Worm (Caenorhabditis elegans): ENCODE measurements around the gene C05D12.1.

C05D12.1 gene

ce11 chrII:11417999-11418398, 2.4 kb upstream of the C05D12.1 start, which contains the start of gene C05D12.2:
Gene C05D12.2 (plus strand): TSS chrII:11418299.
- TF ChIP-seq ama-1 (optimal IDR thresholded peaks at IDR 0.05) (no peak), hmg-4 (GFP tag; optimal IDR thresholded peaks at IDR 0.05) (no peak)

DNA sequence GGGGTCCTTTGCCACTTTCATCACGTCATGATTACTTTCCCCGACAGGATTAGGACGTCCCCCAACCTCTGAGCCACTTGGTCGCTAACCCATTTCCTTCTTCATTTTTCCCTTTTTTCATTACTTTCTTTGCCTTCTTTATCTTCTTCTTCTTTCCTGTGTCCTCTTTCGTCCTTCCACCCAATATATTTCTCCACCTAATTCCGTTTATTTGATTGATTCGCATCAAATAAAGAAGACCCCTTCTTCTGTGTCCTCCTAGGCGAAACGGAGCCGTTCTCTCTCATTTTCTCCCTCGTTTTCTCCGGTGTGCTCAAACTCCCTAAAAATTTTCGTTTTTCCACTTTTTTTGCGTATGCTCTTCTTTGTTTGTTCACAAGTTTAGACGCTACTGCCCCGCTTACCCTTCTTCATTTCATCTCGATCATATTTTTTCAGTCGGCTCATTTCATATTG, 5.9 kb downstream of the C05D12.1 start, which contains the start of gene C05D12.7:
Gene C05D12.7, plus strand, starts transcription at position 406 of the 456 bp plus-strand sequence.
- TF ChIP-seq ama-1 (optimal IDR thresholded peaks at IDR 0.05) (no peak), tbx-11 (GFP tag; IDR thresholded peaks at IDR 0.05) (no peak), pes-1 (GFP tag; IDR thresholded peaks at IDR 0.05) (no peak), hmg-4 (GFP tag; optimal IDR thresholded peaks at IDR 0.05) (no peak), hnd-1 (tag; optimal IDR thresholded peaks at IDR 0.05) (no peak)

DNA sequence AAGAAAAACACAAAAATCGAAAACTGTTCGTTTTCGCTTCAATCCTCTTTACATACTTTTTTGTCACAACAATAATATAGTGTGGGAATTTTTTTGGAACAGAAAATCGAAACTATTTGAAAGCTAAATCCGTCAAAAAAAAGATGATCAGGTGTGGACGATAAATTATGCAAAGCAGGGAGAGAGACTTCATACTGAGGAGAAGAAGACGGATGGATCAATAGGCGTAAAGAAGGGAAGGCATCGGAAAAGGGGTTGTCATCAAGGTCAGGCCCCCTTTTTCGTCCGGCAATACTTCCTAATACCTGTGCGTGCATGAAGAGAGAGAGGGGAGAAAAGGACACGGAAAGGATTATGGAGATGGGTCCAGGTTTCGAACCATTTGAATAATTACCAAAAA, 15.2 kb downstream of the C05D12.1 start:
- TF ChIP-seq aly-1 (tag; optimal IDR thresholded peaks at IDR 0.05), result no peak
- no peak for TF ChIP-seq pes-1 (GFP tag; IDR thresholded peaks at IDR 0.05)
- no peak for TF ChIP-seq tbx-11 (GFP tag; IDR thresholded peaks at IDR 0.05)
- no peak for TF ChIP-seq hmbx-1 (tag; optimal IDR thresholded peaks at IDR 0.05)
- no peak for TF ChIP-seq ets-7 (tag; optimal IDR thresholded peaks at IDR 0.05)
- no peak for TF ChIP-seq tbx-37 (GFP tag; conservative IDR thresholded peaks at IDR 0.05)
- TF ChIP-seq ceh-13 (GFP tag; optimal IDR thresholded peaks at IDR 0.05), result no peak
- TF ChIP-seq flt-1 (GFP tag; IDR thresholded peaks at IDR 0.05), result no peak
- no peak for TF ChIP-seq ceh-36 (tag; optimal IDR thresholded peaks at IDR 0.05)
- no peak for TF ChIP-seq hmg-4 (GFP tag; optimal IDR thresholded peaks at IDR 0.05)
- no peak for TF ChIP-seq ama-1 (optimal IDR thresholded peaks at IDR 0.05)

- TF ChIP-seq ceh-36 (tag; optimal IDR thresholded peaks at IDR 0.05), result peak; percentile 10
- TF ChIP-seq flt-1 (GFP tag; IDR thresholded peaks at IDR 0.05), result no peak
These were observed 16.8 kb downstream of the C05D12.1 start for ce11 chrII:11398787-11399186.

ce11 chrII:11396217-11396616, 19.4 kb downstream of the C05D12.1 start:
- TF ChIP-seq tbx-37 (GFP tag; conservative IDR thresholded peaks at IDR 0.05), result no peak
- peak; percentile 9 for TF ChIP-seq aly-1 (tag; optimal IDR thresholded peaks at IDR 0.05)

ce11 chrII:11393787-11394186, 21.8 kb downstream of the C05D12.1 start:
- no peak for TF ChIP-seq ceh-13 (GFP tag; optimal IDR thresholded peaks at IDR 0.05)
- no peak for TF ChIP-seq ceh-36 (tag; optimal IDR thresholded peaks at IDR 0.05)
- TF ChIP-seq ets-7 (tag; optimal IDR thresholded peaks at IDR 0.05), result no peak
- TF ChIP-seq hnd-1 (tag; optimal IDR thresholded peaks at IDR 0.05), result no peak
- no peak for TF ChIP-seq hmbx-1 (tag; optimal IDR thresholded peaks at IDR 0.05)
- TF ChIP-seq tra-4 (tag; optimal IDR thresholded peaks at IDR 0.05), result no peak
- TF ChIP-seq flt-1 (GFP tag; IDR thresholded peaks at IDR 0.05), result no peak
- TF ChIP-seq ama-1 (optimal IDR thresholded peaks at IDR 0.05), result no peak
- TF ChIP-seq tbx-37 (GFP tag; conservative IDR thresholded peaks at IDR 0.05), result no peak

ce11 chrII:11392390-11392789, 23.2 kb downstream of the C05D12.1 start:
- TF ChIP-seq ama-1 (optimal IDR thresholded peaks at IDR 0.05) (no peak), pes-1 (GFP tag; IDR thresholded peaks at IDR 0.05) (no peak), flt-1 (GFP tag; IDR thresholded peaks at IDR 0.05) (no peak), F13C5.2 (tag; optimal IDR thresholded peaks at IDR 0.05) (no peak), ceh-13 (GFP tag; optimal IDR thresholded peaks at IDR 0.05) (no peak), tbx-37 (GFP tag; conservative IDR thresholded peaks at IDR 0.05) (no peak), aly-1 (tag; optimal IDR thresholded peaks at IDR 0.05) (no peak), hnd-1 (tag; optimal IDR thresholded peaks at IDR 0.05) (no peak)

- no peak for TF ChIP-seq ceh-13 (GFP tag; optimal IDR thresholded peaks at IDR 0.05)
- TF ChIP-seq hnd-1 (tag; optimal IDR thresholded peaks at IDR 0.05), result no peak
- no peak for TF ChIP-seq flt-1 (GFP tag; IDR thresholded peaks at IDR 0.05)
- TF ChIP-seq F13C5.2 (tag; optimal IDR thresholded peaks at IDR 0.05), result no peak
- TF ChIP-seq tbx-11 (GFP tag; IDR thresholded peaks at IDR 0.05), result no peak
- TF ChIP-seq ets-7 (tag; optimal IDR thresholded peaks at IDR 0.05), result no peak
- TF ChIP-seq pes-1 (GFP tag; IDR thresholded peaks at IDR 0.05), result no peak
- TF ChIP-seq aly-1 (tag; optimal IDR thresholded peaks at IDR 0.05), result no peak
- TF ChIP-seq scrt-1 (GFP tag; IDR thresholded peaks at IDR 0.05), result no peak
- TF ChIP-seq B0310.2 (tag; optimal IDR thresholded peaks at IDR 0.05), result no peak
- TF ChIP-seq ama-1 (optimal IDR thresholded peaks at IDR 0.05), result no peak
- TF ChIP-seq tbx-37 (GFP tag; conservative IDR thresholded peaks at IDR 0.05), result no peak
- no peak for TF ChIP-seq ceh-36 (tag; optimal IDR thresholded peaks at IDR 0.05)
- no peak for TF ChIP-seq sea-1 (GFP tag; conservative IDR thresholded peaks at IDR 0.05)
- no peak for TF ChIP-seq tra-4 (tag; optimal IDR thresholded peaks at IDR 0.05)
- TF ChIP-seq hmbx-1 (tag; optimal IDR thresholded peaks at IDR 0.05), result no peak
- TF ChIP-seq hmg-4 (GFP tag; optimal IDR thresholded peaks at IDR 0.05), result no peak
These were observed 24.7 kb downstream of the C05D12.1 start, which contains the start of gene shn-1 for ce11 chrII:11390865-11391264. Gene shn-1 (minus strand): TSS chrII:11390965.

- no peak for TF ChIP-seq B0310.2 (tag; optimal IDR thresholded peaks at IDR 0.05)
- TF ChIP-seq ama-1 (optimal IDR thresholded peaks at IDR 0.05), result no peak
- no peak for TF ChIP-seq sea-1 (GFP tag; conservative IDR thresholded peaks at IDR 0.05)
- no peak for TF ChIP-seq aly-1 (tag; optimal IDR thresholded peaks at IDR 0.05)
- no peak for TF ChIP-seq F13C5.2 (tag; optimal IDR thresholded peaks at IDR 0.05)
- TF ChIP-seq scrt-1 (GFP tag; IDR thresholded peaks at IDR 0.05), result no peak
- TF ChIP-seq ceh-13 (GFP tag; optimal IDR thresholded peaks at IDR 0.05), result no peak
- no peak for TF ChIP-seq pes-1 (GFP tag; IDR thresholded peaks at IDR 0.05)
- no peak for TF ChIP-seq flt-1 (GFP tag; IDR thresholded peaks at IDR 0.05)
- no peak for TF ChIP-seq hnd-1 (tag; optimal IDR thresholded peaks at IDR 0.05)
- no peak for TF ChIP-seq tra-4 (tag; optimal IDR thresholded peaks at IDR 0.05)
- no peak for TF ChIP-seq hmbx-1 (tag; optimal IDR thresholded peaks at IDR 0.05)
- no peak for TF ChIP-seq tbx-11 (GFP tag; IDR thresholded peaks at IDR 0.05)
- TF ChIP-seq hmg-4 (GFP tag; optimal IDR thresholded peaks at IDR 0.05), result no peak
- no peak for TF ChIP-seq tbx-37 (GFP tag; conservative IDR thresholded peaks at IDR 0.05)
- TF ChIP-seq ceh-36 (tag; optimal IDR thresholded peaks at IDR 0.05), result no peak
- TF ChIP-seq ets-7 (tag; optimal IDR thresholded peaks at IDR 0.05), result no peak
These were observed 28.6 kb downstream of the C05D12.1 start for ce11 chrII:11386950-11387349.

Measured in whole organism, early embryonic.